Fruit fly (Drosophila melanogaster) whole organism, embryonic: ENCODE measurements around the gene CG15742.

Experiments
- CG16863 ChIP-seq: fragments of 200-800 bp; sonication (Bioruptor generic); optimal IDR thresholded peaks from 3 replicates; lab custom pipeline; 2016; ENCODE audit warnings: missing biosample characterization, missing genetic modification characterization
- CG17612 ChIP-seq: fragments of 200-800 bp; sonication (Bioruptor generic); IDR thresholded peaks from 2 replicates; pipeline ENCODE4 v1.3.6; 2022; ENCODE audit warnings: missing biosample characterization, missing genetic modification characterization
- Hr39 ChIP-seq: fragments of >200 bp; optimal IDR thresholded peaks from 2 replicates; lab custom pipeline; 2017
- Lpt ChIP-seq: fragments of >200 bp; optimal IDR thresholded peaks from 2 replicates; lab custom pipeline; 2018; ENCODE audit warnings: missing biosample characterization, missing genetic modification characterization
- bcd ChIP-seq: fragments of 200-800 bp; sonication (Bioruptor generic); optimal IDR thresholded peaks from 2 replicates; lab custom pipeline; 2017; ENCODE audit warnings: missing biosample characterization, mild to moderate bottlenecking, missing genetic modification characterization

DNA sequence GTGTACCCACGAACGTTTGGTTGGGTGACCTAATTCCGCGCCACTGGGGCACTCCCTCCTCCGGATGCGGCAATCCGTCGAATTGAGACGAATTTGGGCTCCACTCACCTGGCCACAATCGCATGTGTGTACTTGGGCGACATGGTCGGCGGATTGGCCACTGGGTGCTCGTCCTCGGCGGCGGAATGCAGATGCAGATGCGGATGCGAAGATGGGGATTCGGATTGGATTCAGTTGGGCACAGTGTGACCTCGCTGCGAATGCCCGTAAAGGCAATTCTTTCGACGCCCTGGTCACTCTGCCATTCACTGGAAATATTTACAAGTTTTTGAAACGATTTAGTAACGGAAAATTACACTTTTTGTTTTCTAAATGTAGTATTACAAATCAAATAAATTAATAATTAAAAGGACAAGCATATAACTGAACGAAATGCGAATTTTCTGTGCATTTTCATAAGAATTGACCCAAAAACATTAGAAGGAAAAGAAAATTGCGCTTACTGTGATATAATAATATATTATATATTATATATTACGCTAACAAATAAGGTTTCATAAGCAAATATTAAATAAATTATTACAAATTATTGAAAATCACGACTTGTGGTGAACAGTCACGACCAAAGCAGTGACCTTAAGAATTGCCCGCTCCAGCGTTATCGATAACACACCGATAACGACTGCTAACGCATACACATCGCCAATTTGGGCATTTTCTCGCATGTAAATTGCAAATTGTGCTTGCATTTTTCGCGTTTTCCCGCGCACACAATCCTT is 38.3 kb upstream of the CG15742 start, which contains the start of gene CG1622:
- TF ChIP-seq Hr39: no peak
- no peak for TF ChIP-seq Lpt (GFP tag; lab: Kevin White, UChicago)
- no peak for TF ChIP-seq CG17612 (GFP tag; lab: Robert Waterston, UW)
- TF ChIP-seq bcd (GFP tag; lab: Kevin White, UChicago): no peak
- TF ChIP-seq CG16863 (GFP tag; lab: Kevin White, UChicago): no peak
